Fruit fly (Drosophila melanogaster) whole organism, adult: ENCODE results near the gene LKRSDH.

ENCODE experiments used
- CG7101 ChIP-seq: fragments of 200-800 bp; sonication (Bioruptor generic); optimal IDR thresholded peaks from 2 replicates; lab custom pipeline; 2018; ENCODE audit warnings: missing biosample characterization, mild to moderate bottlenecking, missing genetic modification characterization, moderate library complexity
- cic ChIP-seq: fragments of 200-800 bp; sonication (Bioruptor generic); optimal IDR thresholded peaks from 2 replicates; lab custom pipeline; 2017; ENCODE audit warnings: missing biosample characterization, mild to moderate bottlenecking, missing genetic modification characterization, moderate library complexity
- kay ChIP-seq: fragments of 200-800 bp; sonication (Bioruptor generic); peaks from one replicate; lab custom pipeline; 2016; ENCODE audit warnings: missing biosample characterization, missing genetic modification characterization, borderline replicate concordance
- pad ChIP-seq: fragments of 200-800 bp; sonication (Bioruptor generic); optimal IDR thresholded peaks from 3 replicates; lab custom pipeline; 2017; ENCODE audit warnings: missing biosample characterization, missing genetic modification characterization, mild to moderate bottlenecking, moderate library complexity, missing genetic modification reagents

dm6 chr2L:7771891-7772290, 23.9 kb downstream of the LKRSDH start:
- TF ChIP-seq kay (GFP tag; lab: Kevin White, UChicago): no peak
- TF ChIP-seq CG7101 (tag; lab: Kevin White, UChicago): no peak
- no peak for TF ChIP-seq pad (GFP tag; lab: Kevin White, UChicago)
- no peak for TF ChIP-seq cic
